Worm (Caenorhabditis elegans) whole organism, L2 larva: ENCODE measurements around the gene T27A10.5.

Source experiments
- R02D3.7 ChIP-seq: fragments of 150-350 bp; optimal IDR thresholded peaks from 2 replicates; lab custom pipeline; 2014; ENCODE audit warnings: missing biosample characterization, missing genetic modification characterization
- aly-2 ChIP-seq: fragments of 150-350 bp; optimal IDR thresholded peaks from 2 replicates; lab custom pipeline; 2014; ENCODE audit warnings: missing biosample characterization, missing genetic modification characterization
- blmp-1 ChIP-seq: sonication (generic microtip); optimal IDR thresholded peaks from 2 replicates; lab custom pipeline; 2017; ENCODE audit warnings: missing genetic modification characterization, mild to moderate bottlenecking, missing compliant biosample characterization, antibody characterized with exemption, moderate library complexity; ENCODE audit not compliant: insufficient read depth
- fos-1 ChIP-seq: fragments of 150-350 bp; optimal IDR thresholded peaks from 2 replicates; lab custom pipeline; 2014; ENCODE audit warnings: missing biosample characterization, missing genetic modification characterization
- lsy-2 ChIP-seq, 2 experiments: fragments of 150-350 bp in 1 of 2; sonication (generic microtip) in 1 of 2; optimal IDR thresholded peaks; 2 replicates each; lab custom pipeline; 2014 to 2017; ENCODE audit warnings: missing biosample characterization in 2 of 2, missing genetic modification characterization in 2 of 2
- mbf-1 ChIP-seq: sonication (generic microtip); optimal IDR thresholded peaks from 2 replicates; lab custom pipeline; 2017; ENCODE audit warnings: missing biosample characterization, missing genetic modification characterization
- mdl-1 ChIP-seq, 2 experiments: fragments of 150-350 bp in 1 of 2; sonication (generic microtip) in 1 of 2; optimal IDR thresholded peaks; 2 replicates each; lab custom pipeline; 2017; ENCODE audit warnings: missing biosample characterization in 2 of 2, missing genetic modification characterization in 2 of 2
- nhr-10 ChIP-seq: sonication (generic microtip); optimal IDR thresholded peaks from 2 replicates; lab custom pipeline; 2017; ENCODE audit warnings: missing biosample characterization, missing genetic modification characterization
- nhr-12 ChIP-seq: fragments of 150-350 bp; optimal IDR thresholded peaks from 2 replicates; lab custom pipeline; 2014; ENCODE audit warnings: missing biosample characterization, missing genetic modification characterization
- snpc-4 ChIP-seq: fragments of 150-350 bp; optimal IDR thresholded peaks from 2 replicates; lab custom pipeline; 2014; ENCODE audit warnings: missing biosample characterization, missing genetic modification characterization
- unc-39 ChIP-seq: fragments of 150-350 bp; optimal IDR thresholded peaks from 2 replicates; lab custom pipeline; 2014; ENCODE audit warnings: missing biosample characterization, missing genetic modification characterization
- unc-62 ChIP-seq: fragments of 150-350 bp; optimal IDR thresholded peaks from 2 replicates; lab custom pipeline; 2014; ENCODE audit warnings: missing biosample characterization, missing genetic modification reagents, missing genetic modification characterization

DNA sequence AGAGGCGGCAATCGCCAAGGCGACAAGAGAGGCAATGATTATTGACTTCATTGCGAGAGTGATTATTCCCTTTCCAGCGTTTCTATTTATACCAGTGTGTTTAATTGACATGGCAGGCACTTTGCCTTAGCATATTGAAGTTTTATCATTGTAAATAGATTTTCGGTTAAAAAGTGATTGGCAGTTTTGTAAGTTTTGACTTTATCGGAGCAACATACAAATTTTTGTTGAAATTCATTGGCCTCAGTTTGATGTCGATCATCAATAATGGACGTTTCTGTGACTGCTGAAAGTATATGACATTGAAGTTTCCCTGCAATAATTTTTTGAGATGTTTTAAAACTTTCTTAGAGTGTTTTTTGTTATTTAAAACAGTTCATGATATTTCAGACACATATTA, 892 bp downstream of the T27A10.5 start, which contains the start of gene vit-3:
- TF ChIP-seq mdl-1 (tag; optimal IDR thresholded peaks at IDR 0.05; lab: Kevin White, UChicago) (no peak), snpc-4 (tag; lab: Kevin White, UChicago) (no peak), unc-62 (GFP tag; lab: Kevin White, UChicago) (no peak), R02D3.7 (tag; lab: Kevin White, UChicago) (no peak), blmp-1 (tag; lab: Kevin White, UChicago) (no peak), aly-2 (tag; lab: Kevin White, UChicago) (no peak), fos-1 (no peak), nhr-10 (tag; lab: Kevin White, UChicago) (no peak), nhr-12 (tag; lab: Kevin White, UChicago) (no peak), lsy-2 (tag; optimal IDR thresholded peaks at IDR 0.05; lab: Kevin White, UChicago) (no peak), mbf-1 (tag; lab: Kevin White, UChicago) (no peak), unc-39 (tag; lab: Kevin White, UChicago) (no peak)
